Worm (Caenorhabditis elegans): ENCODE results near the gene K01B6.3.

The K01B6.3 gene

ce11 chrIII:9258510-9258909, 41.5 kb upstream of the K01B6.3 start:
- TF ChIP-seq syd-9 (tag; optimal IDR thresholded peaks at IDR 0.05) (no peak), ceh-48 (tag; optimal IDR thresholded peaks at IDR 0.05) (no peak), ceh-18 (tag; optimal IDR thresholded peaks at IDR 0.05) (no peak), lin-11 (tag; optimal IDR thresholded peaks at IDR 0.05) (no peak), ets-4 (tag; optimal IDR thresholded peaks at IDR 0.05) (no peak), hlh-30 (tag; optimal IDR thresholded peaks at IDR 0.05; ENCODE audit: insufficient read depth) (no peak), ceh-31 (tag; optimal IDR thresholded peaks at IDR 0.05) (no peak), hlh-15 (tag; optimal IDR thresholded peaks at IDR 0.05) (no peak), ama-1 (optimal IDR thresholded peaks at IDR 0.05) (no peak), unc-55 (GFP tag; optimal IDR thresholded peaks at IDR 0.05) (no peak), zip-5 (tag; optimal IDR thresholded peaks at IDR 0.05) (no peak), hlh-8 (tag; optimal IDR thresholded peaks at IDR 0.05) (no peak), pax-1 (tag; optimal IDR thresholded peaks at IDR 0.05) (no peak), ahr-1 (tag; optimal IDR thresholded peaks at IDR 0.05) (no peak), pag-3 (tag; optimal IDR thresholded peaks at IDR 0.05; ENCODE audit: borderline replicate concordance) (no peak), Y22D7AL.16 (tag; optimal IDR thresholded peaks at IDR 0.05) (no peak), che-1 (tag; optimal IDR thresholded peaks at IDR 0.05) (no peak), madf-2 (tag; optimal IDR thresholded peaks at IDR 0.05) (no peak), ceh-30 (tag; optimal IDR thresholded peaks at IDR 0.05) (no peak), fax-1 (tag; optimal IDR thresholded peaks at IDR 0.05) (no peak)

ce11 chrIII:9269012-9269471, 31.0 kb upstream of the K01B6.3 start, which contains the start of gene clip-1:
Gene clip-1 (minus strand): TSS chrIII:9269062.
- TF ChIP-seq madf-2 (tag; optimal IDR thresholded peaks at IDR 0.05) (no peak), pag-3 (tag; optimal IDR thresholded peaks at IDR 0.05; ENCODE audit: borderline replicate concordance) (no peak), hlh-8 (tag; optimal IDR thresholded peaks at IDR 0.05) (no peak)

- TF ChIP-seq ama-1 (optimal IDR thresholded peaks at IDR 0.05): no peak
- TF ChIP-seq fkh-6 (tag; optimal IDR thresholded peaks at IDR 0.05): no peak
- TF ChIP-seq Y22D7AL.16 (tag; optimal IDR thresholded peaks at IDR 0.05): no peak
Observed at ce11 chrIII:9270183-9270582, 29.8 kb upstream of the K01B6.3 start.

ce11 chrIII:9271389-9271918, 28.6 kb upstream of the K01B6.3 start:
- TF ChIP-seq sox-2 (GFP tag; IDR thresholded peaks at IDR 0.05): no peak
- TF ChIP-seq unc-42 (tag; optimal IDR thresholded peaks at IDR 0.05): peak; percentile 66
- TF ChIP-seq ceh-22 (tag; optimal IDR thresholded peaks at IDR 0.05): no peak

- TF ChIP-seq ceh-22 (tag; optimal IDR thresholded peaks at IDR 0.05) (no peak), pha-4 (tag; optimal IDR thresholded peaks at IDR 0.05) (no peak), ets-4 (tag; optimal IDR thresholded peaks at IDR 0.05) (no peak), ceh-48 (tag; optimal IDR thresholded peaks at IDR 0.05) (peak; percentile 87), lim-6 (tag; optimal IDR thresholded peaks at IDR 0.05) (no peak), Y22D7AL.16 (tag; optimal IDR thresholded peaks at IDR 0.05) (no peak), pat-9 (tag; optimal IDR thresholded peaks at IDR 0.05) (no peak)
Observed at ce11 chrIII:9272107-9272506, 27.9 kb upstream of the K01B6.3 start.

- TF ChIP-seq lin-11 (tag; optimal IDR thresholded peaks at IDR 0.05): no peak
- TF ChIP-seq sox-2 (GFP tag; IDR thresholded peaks at IDR 0.05): no peak
- TF ChIP-seq T23F11.4 (GFP tag; optimal IDR thresholded peaks at IDR 0.05): no peak
- no peak for TF ChIP-seq mec-3 (tag; optimal IDR thresholded peaks at IDR 0.05; ENCODE audit: borderline replicate concordance)
- TF ChIP-seq pha-4 (tag; optimal IDR thresholded peaks at IDR 0.05): no peak
- TF ChIP-seq ceh-9 (tag; optimal IDR thresholded peaks at IDR 0.05): no peak
Observed at ce11 chrIII:9277803-9278202, 22.2 kb upstream of the K01B6.3 start.

- TF ChIP-seq ztf-16 (tag; optimal IDR thresholded peaks at IDR 0.05): no peak
- no peak for TF ChIP-seq npax-4 (tag; optimal IDR thresholded peaks at IDR 0.05)
- TF ChIP-seq nfya-1 (tag; optimal IDR thresholded peaks at IDR 0.05): no peak
- no peak for TF ChIP-seq K02D7.2 (tag; optimal IDR thresholded peaks at IDR 0.05)
- no peak for TF ChIP-seq odd-2 (tag; optimal IDR thresholded peaks at IDR 0.05)
- no peak for TF ChIP-seq sox-4 (tag; optimal IDR thresholded peaks at IDR 0.05)
- no peak for TF ChIP-seq hlh-13 (GFP tag; optimal IDR thresholded peaks at IDR 0.05)
- TF ChIP-seq ceh-18 (tag; optimal IDR thresholded peaks at IDR 0.05): no peak
- TF ChIP-seq unc-42 (tag; optimal IDR thresholded peaks at IDR 0.05): no peak
- TF ChIP-seq tbx-2 (tag; optimal IDR thresholded peaks at IDR 0.05): no peak
- no peak for TF ChIP-seq zip-5 (tag; optimal IDR thresholded peaks at IDR 0.05)
- TF ChIP-seq ceh-34 (tag; optimal IDR thresholded peaks at IDR 0.05): no peak
- no peak for TF ChIP-seq ceh-31 (tag; optimal IDR thresholded peaks at IDR 0.05)
- TF ChIP-seq nhr-232 (tag; optimal IDR thresholded peaks at IDR 0.05): no peak
- TF ChIP-seq ceh-9 (tag; optimal IDR thresholded peaks at IDR 0.05): no peak
- no peak for TF ChIP-seq fkh-10 (GFP tag; optimal IDR thresholded peaks at IDR 0.05)
Observed at ce11 chrIII:9281480-9281879, 18.5 kb upstream of the K01B6.3 start, which contains the start of gene fozi-1. Gene fozi-1 (plus strand): TSS chrIII:9281780.
